Worm (Caenorhabditis elegans): ENCODE results near the gene abu-9.

Gene abu-9

ce11 chrX:8327800-8328199 is 5.9 kb downstream of the abu-9 start, which contains the start of gene F55E10.4:
Gene F55E10.4 (minus strand): TSS chrX:8327900.
- TF ChIP-seq tbx-2 (tag; optimal IDR thresholded peaks at IDR 0.05): no peak

- TF ChIP-seq elt-4 (tag; optimal IDR thresholded peaks at IDR 0.05): no peak
- no peak for TF ChIP-seq sox-4 (tag; optimal IDR thresholded peaks at IDR 0.05)
- no peak for TF ChIP-seq pat-9 (tag; optimal IDR thresholded peaks at IDR 0.05)
- no peak for TF ChIP-seq ceh-22 (tag; optimal IDR thresholded peaks at IDR 0.05)
- no peak for TF ChIP-seq T23F11.4 (GFP tag; optimal IDR thresholded peaks at IDR 0.05)
- no peak for TF ChIP-seq ceh-31 (tag; optimal IDR thresholded peaks at IDR 0.05)
- no peak for TF ChIP-seq ceh-14 (tag; optimal IDR thresholded peaks at IDR 0.05)
- no peak for TF ChIP-seq madf-2 (tag; optimal IDR thresholded peaks at IDR 0.05)
- no peak for TF ChIP-seq pax-1 (tag; optimal IDR thresholded peaks at IDR 0.05)
- TF ChIP-seq lim-6 (tag; optimal IDR thresholded peaks at IDR 0.05): no peak
- TF ChIP-seq ceh-48 (tag; optimal IDR thresholded peaks at IDR 0.05): no peak
- no peak for TF ChIP-seq ceh-45 (GFP tag; IDR thresholded peaks at IDR 0.05)
- TF ChIP-seq rnt-1 (tag; optimal IDR thresholded peaks at IDR 0.05): no peak
- no peak for TF ChIP-seq hlh-8 (tag; optimal IDR thresholded peaks at IDR 0.05)
- no peak for TF ChIP-seq unc-42 (tag; optimal IDR thresholded peaks at IDR 0.05)
Measured at ce11 chrX:8340393-8340792, 18.5 kb downstream of the abu-9 start, which contains the start of gene F55E10.2. Gene F55E10.2 (plus strand): TSS chrX:8340693.

ce11 chrX:8341675-8342074 is 19.8 kb downstream of the abu-9 start, which contains the start of gene F55E10.1:
Gene F55E10.1 (plus strand): TSS chrX:8341975.
- TF ChIP-seq elt-4 (tag; optimal IDR thresholded peaks at IDR 0.05) (no peak), hlh-15 (tag; optimal IDR thresholded peaks at IDR 0.05) (no peak), gmeb-2 (tag; optimal IDR thresholded peaks at IDR 0.05) (no peak), npax-4 (tag; optimal IDR thresholded peaks at IDR 0.05) (no peak), nhr-232 (tag; optimal IDR thresholded peaks at IDR 0.05) (no peak), ceh-18 (tag; optimal IDR thresholded peaks at IDR 0.05) (no peak), pha-4 (tag; optimal IDR thresholded peaks at IDR 0.05) (no peak), tbx-2 (tag; optimal IDR thresholded peaks at IDR 0.05) (no peak), ama-1 (optimal IDR thresholded peaks at IDR 0.05) (no peak), C08G9.2 (tag; optimal IDR thresholded peaks at IDR 0.05) (no peak), Y22D7AL.16 (tag; optimal IDR thresholded peaks at IDR 0.05) (no peak), K02D7.2 (tag; optimal IDR thresholded peaks at IDR 0.05) (no peak)

- TF ChIP-seq nfya-1 (tag; optimal IDR thresholded peaks at IDR 0.05): no peak
- no peak for TF ChIP-seq tbx-7 (tag; optimal IDR thresholded peaks at IDR 0.05)
- TF ChIP-seq rnt-1 (tag; optimal IDR thresholded peaks at IDR 0.05): no peak
- TF ChIP-seq ceh-45 (GFP tag; IDR thresholded peaks at IDR 0.05): no peak
- TF ChIP-seq eyg-1 (tag; optimal IDR thresholded peaks at IDR 0.05): no peak
- TF ChIP-seq dve-1 (tag; optimal IDR thresholded peaks at IDR 0.05): no peak
- TF ChIP-seq mec-3 (tag; optimal IDR thresholded peaks at IDR 0.05; ENCODE audit: borderline replicate concordance): no peak
Measured at ce11 chrX:8346248-8346647, 24.3 kb downstream of the abu-9 start, which contains the start of gene drd-5. Gene drd-5 (minus strand): TSS chrX:8346348.

ce11 chrX:8350984-8351383 is 29.1 kb downstream of the abu-9 start, which contains the start of gene npr-28:
Gene npr-28 (minus strand): TSS chrX:8351084.
- TF ChIP-seq dmd-4 (tag; optimal IDR thresholded peaks at IDR 0.05; ENCODE audit: borderline replicate concordance) (no peak), ceh-22 (tag; optimal IDR thresholded peaks at IDR 0.05) (no peak), ceh-24 (tag; optimal IDR thresholded peaks at IDR 0.05) (no peak), ceh-18 (tag; optimal IDR thresholded peaks at IDR 0.05) (no peak), unc-3 (GFP tag; conservative IDR thresholded peaks at IDR 0.05) (no peak), unc-3 (tag; optimal IDR thresholded peaks at IDR 0.05) (no peak), ceh-2 (tag; optimal IDR thresholded peaks at IDR 0.05) (no peak), unc-86 (tag; optimal IDR thresholded peaks at IDR 0.05) (no peak), che-1 (tag; optimal IDR thresholded peaks at IDR 0.05) (no peak), fkh-10 (GFP tag; optimal IDR thresholded peaks at IDR 0.05) (no peak), ets-4 (tag; optimal IDR thresholded peaks at IDR 0.05) (no peak)

All from whole organism, late embryonic.